Fruit fly (Drosophila melanogaster) whole organism, prepupa: ENCODE measurements around the gene rogdi.

ENCODE experiments used
- CG10631 ChIP-seq: fragments of 200-800 bp; sonication (Bioruptor generic); optimal IDR thresholded peaks from 2 replicates; lab custom pipeline; 2016; ENCODE audit warnings: missing biosample characterization, missing genetic modification characterization
- CG10669 ChIP-seq: fragments of 200-800 bp; sonication (Bioruptor generic); optimal IDR thresholded peaks from 3 replicates; lab custom pipeline; 2018; ENCODE audit warnings: missing biosample characterization, mild to moderate bottlenecking, missing genetic modification characterization, moderate library complexity
- CG11294 ChIP-seq: fragments of 200-800 bp; sonication (Bioruptor generic); IDR thresholded peaks from 2 replicates; pipeline ENCODE4 v1.3.6; 2022; ENCODE audit warnings: missing biosample characterization, missing genetic modification characterization
- CG11762 ChIP-seq: fragments of 200-800 bp; sonication (Bioruptor generic); optimal IDR thresholded peaks from 3 replicates; lab custom pipeline; 2016; ENCODE audit warnings: missing biosample characterization, missing genetic modification characterization; ENCODE audit not compliant: insufficient read depth
- CG11902 ChIP-seq: fragments of 200-800 bp; sonication (Bioruptor generic); optimal IDR thresholded peaks from 3 replicates; lab custom pipeline; 2016; ENCODE audit warnings: missing biosample characterization, missing genetic modification characterization
- CG15336 ChIP-seq: fragments of 200-800 bp; sonication (Bioruptor generic); IDR thresholded peaks from 2 replicates; pipeline ENCODE4 v1.3.6; 2022; ENCODE audit warnings: missing biosample characterization, missing genetic modification characterization
- CG16779 ChIP-seq: fragments of 200-800 bp; sonication (Bioruptor generic); optimal IDR thresholded peaks from 3 replicates; lab custom pipeline; 2017; ENCODE audit warnings: missing biosample characterization, mild to moderate bottlenecking, missing genetic modification characterization
- CG3032 ChIP-seq: fragments of 200-800 bp; optimal IDR thresholded peaks from 2 replicates; lab custom pipeline; 2019; ENCODE audit warnings: missing biosample characterization, mild to moderate bottlenecking, missing genetic modification characterization, moderate library complexity
- CG31627 ChIP-seq: fragments of 200-800 bp; sonication (Bioruptor generic); optimal IDR thresholded peaks from 3 replicates; lab custom pipeline; 2016; ENCODE audit warnings: missing biosample characterization, missing genetic modification characterization
- CG32006 ChIP-seq: fragments of 200-800 bp; sonication (Bioruptor generic); optimal IDR thresholded peaks from 3 replicates; lab custom pipeline; 2017; ENCODE audit warnings: missing biosample characterization, mild to moderate bottlenecking, missing genetic modification characterization
- CG34406 ChIP-seq: fragments of 200-800 bp; sonication (Bioruptor generic); optimal IDR thresholded peaks from 3 replicates; lab custom pipeline; 2016; ENCODE audit warnings: missing biosample characterization, missing genetic modification characterization
- CG3919 ChIP-seq: fragments of 200-800 bp; sonication (Bioruptor generic); optimal IDR thresholded peaks from 3 replicates; lab custom pipeline; 2016; ENCODE audit warnings: missing biosample characterization, missing genetic modification characterization
- CG4318 ChIP-seq: fragments of 200-800 bp; sonication (Bioruptor generic); optimal IDR thresholded peaks from 3 replicates; lab custom pipeline; 2017; ENCODE audit warnings: missing biosample characterization, mild to moderate bottlenecking, missing genetic modification characterization
- CG6163 ChIP-seq: fragments of 200-800 bp; sonication (Bioruptor generic); IDR thresholded peaks from 3 replicates; pipeline ENCODE4 v1.3.6; 2022; ENCODE audit warnings: missing biosample characterization, missing genetic modification characterization
- CG6276 ChIP-seq: fragments of 200-800 bp; sonication (Bioruptor generic); optimal IDR thresholded peaks from 2 replicates; lab custom pipeline; 2017; ENCODE audit warnings: missing biosample characterization, mild to moderate bottlenecking, missing genetic modification characterization
- CG6854 ChIP-seq: fragments of 200-800 bp; sonication (Bioruptor generic); optimal IDR thresholded peaks from 2 replicates; lab custom pipeline; 2017; ENCODE audit warnings: missing biosample characterization, mild to moderate bottlenecking, missing genetic modification characterization
- CG7368 ChIP-seq: fragments of 200-800 bp; sonication (Bioruptor generic); optimal IDR thresholded peaks from 3 replicates; lab custom pipeline; 2016; ENCODE audit warnings: missing biosample characterization, missing genetic modification characterization
- CG8119 ChIP-seq: fragments of 200-800 bp; sonication (Bioruptor generic); IDR thresholded peaks from 3 replicates; pipeline ENCODE4 v1.3.6; 2022; ENCODE audit warnings: missing biosample characterization, missing genetic modification characterization
- CG8319 ChIP-seq: fragments of 200-800 bp; sonication (Bioruptor generic); optimal IDR thresholded peaks from 3 replicates; lab custom pipeline; 2016; ENCODE audit warnings: missing biosample characterization, missing genetic modification characterization
- CG8632 ChIP-seq: fragments of 200-800 bp; sonication (Bioruptor generic); optimal IDR thresholded peaks from 3 replicates; lab custom pipeline; 2016; ENCODE audit warnings: missing biosample characterization, missing genetic modification characterization
- CG9139 ChIP-seq: fragments of 200-800 bp; sonication (Bioruptor generic); optimal IDR thresholded peaks from 3 replicates; lab custom pipeline; 2017; ENCODE audit warnings: missing biosample characterization, mild to moderate bottlenecking, missing genetic modification characterization
- Eip75B ChIP-seq: fragments of 200-800 bp; sonication (Bioruptor generic); optimal IDR thresholded peaks from 3 replicates; lab custom pipeline; 2016; ENCODE audit warnings: missing biosample characterization, missing genetic modification characterization
- Eip78C ChIP-seq: fragments of 200-800 bp; sonication (Bioruptor generic); peaks from one replicate; lab custom pipeline; 2016; ENCODE audit warnings: missing biosample characterization, missing genetic modification characterization
- Eip93F ChIP-seq: fragments of 200-800 bp; sonication (Bioruptor generic); optimal IDR thresholded peaks from 2 replicates; lab custom pipeline; 2016; ENCODE audit warnings: missing biosample characterization, mild to moderate bottlenecking, missing genetic modification characterization
- Ets96B ChIP-seq: fragments of 200-800 bp; optimal IDR thresholded peaks from 2 replicates; lab custom pipeline; 2019; ENCODE audit warnings: missing biosample characterization, mild to moderate bottlenecking, missing genetic modification characterization, moderate library complexity
- Gug ChIP-seq: fragments of 200-800 bp; sonication (Bioruptor generic); IDR thresholded peaks from 2 replicates; pipeline ENCODE4 v1.3.6; 2022; ENCODE audit warnings: missing biosample characterization, missing genetic modification characterization
- Hr38 ChIP-seq: sonication (Bioruptor generic); optimal IDR thresholded peaks from 2 replicates; lab custom pipeline; 2016; ENCODE audit warnings: missing biosample characterization, missing genetic modification characterization
- Hr39 ChIP-seq: fragments of 200-800 bp; sonication (Bioruptor generic); optimal IDR thresholded peaks from 2 replicates; lab custom pipeline; 2016; ENCODE audit warnings: missing biosample characterization, missing genetic modification characterization
- Hr4 ChIP-seq: fragments of 200-800 bp; sonication (Bioruptor generic); optimal IDR thresholded peaks from 3 replicates; lab custom pipeline; 2016; ENCODE audit warnings: missing biosample characterization, missing genetic modification characterization
- Met ChIP-seq: fragments of 200-800 bp; sonication (Bioruptor generic); optimal IDR thresholded peaks from 3 replicates; lab custom pipeline; 2016; ENCODE audit warnings: missing biosample characterization, missing genetic modification characterization
- OdsH ChIP-seq: fragments of 200-800 bp; sonication (Bioruptor generic); optimal IDR thresholded peaks from 3 replicates; lab custom pipeline; 2016; ENCODE audit warnings: missing biosample characterization, missing genetic modification characterization
- Smox ChIP-seq: fragments of 200-800 bp; sonication (Bioruptor generic); optimal IDR thresholded peaks from 3 replicates; lab custom pipeline; 2016; ENCODE audit warnings: missing biosample characterization, missing genetic modification characterization
- Sox102F ChIP-seq: fragments of 200-800 bp; sonication (Bioruptor generic); optimal IDR thresholded peaks from 2 replicates; lab custom pipeline; 2016; ENCODE audit warnings: missing biosample characterization, mild to moderate bottlenecking, missing genetic modification characterization
- Sox14 ChIP-seq: fragments of 200-800 bp; sonication (Bioruptor generic); optimal IDR thresholded peaks from 3 replicates; lab custom pipeline; 2016; ENCODE audit warnings: missing biosample characterization, missing genetic modification characterization
- Sox15 ChIP-seq: fragments of 200-800 bp; sonication (Bioruptor generic); optimal IDR thresholded peaks from 3 replicates; lab custom pipeline; 2016; ENCODE audit warnings: missing biosample characterization, missing genetic modification characterization
- achi ChIP-seq: fragments of 200-800 bp; sonication (Bioruptor generic); optimal IDR thresholded peaks from 3 replicates; lab custom pipeline; 2016; ENCODE audit warnings: missing biosample characterization, missing genetic modification characterization
- cyc ChIP-seq: fragments of 200-800 bp; sonication (Bioruptor generic); optimal IDR thresholded peaks from 3 replicates; lab custom pipeline; 2016; ENCODE audit warnings: missing biosample characterization, missing genetic modification characterization
- dac ChIP-seq: fragments of 200-800 bp; sonication (Bioruptor generic); optimal IDR thresholded peaks from 2 replicates; lab custom pipeline; 2017; ENCODE audit warnings: missing biosample characterization, mild to moderate bottlenecking, missing genetic modification characterization
- dsx ChIP-seq: fragments of 200-800 bp; optimal IDR thresholded peaks from 3 replicates; lab custom pipeline; 2019; ENCODE audit warnings: missing biosample characterization, mild to moderate bottlenecking, missing genetic modification characterization, moderate library complexity; ENCODE audit not compliant: poor library complexity, severe bottlenecking
- eg ChIP-seq: fragments of 200-800 bp; sonication (Bioruptor generic); IDR thresholded peaks from 3 replicates; pipeline ENCODE4 v1.3.6; 2022; ENCODE audit warnings: missing biosample characterization, missing genetic modification characterization
- esn ChIP-seq: fragments of 200-800 bp; sonication (Bioruptor generic); optimal IDR thresholded peaks from 2 replicates; lab custom pipeline; 2016; ENCODE audit warnings: missing biosample characterization, mild to moderate bottlenecking, missing genetic modification characterization, moderate library complexity
- fd59A ChIP-seq: fragments of 200-800 bp; sonication (Bioruptor generic); optimal IDR thresholded peaks from 2 replicates; lab custom pipeline; 2017; ENCODE audit warnings: missing biosample characterization, mild to moderate bottlenecking, missing genetic modification characterization, missing genetic modification reagents
- fd85E ChIP-seq: fragments of 200-800 bp; sonication (Bioruptor generic); optimal IDR thresholded peaks from 3 replicates; lab custom pipeline; 2016; ENCODE audit warnings: missing biosample characterization, missing genetic modification characterization
- fkh ChIP-seq: fragments of 200-800 bp; sonication (Bioruptor generic); optimal IDR thresholded peaks from 3 replicates; lab custom pipeline; 2017; ENCODE audit warnings: missing biosample characterization, mild to moderate bottlenecking, missing genetic modification characterization, moderate library complexity
- lz ChIP-seq: fragments of 200-800 bp; sonication (Bioruptor generic); optimal IDR thresholded peaks from 3 replicates; lab custom pipeline; 2016; ENCODE audit warnings: missing biosample characterization, missing genetic modification characterization
- net ChIP-seq: fragments of 200-800 bp; sonication (Bioruptor generic); optimal IDR thresholded peaks from 3 replicates; lab custom pipeline; 2016; ENCODE audit warnings: missing biosample characterization, missing genetic modification characterization
- pdm3 ChIP-seq: fragments of 200-800 bp; sonication (Bioruptor generic); optimal IDR thresholded peaks from 3 replicates; lab custom pipeline; 2016; ENCODE audit warnings: missing biosample characterization, missing genetic modification characterization
- salr ChIP-seq, 2 experiments: fragments of 200-800 bp; sonication (Bioruptor generic); optimal IDR thresholded peaks; 3 replicates each; lab custom pipeline; 2016 to 2018; ENCODE audit warnings: missing biosample characterization in 2 of 2, missing genetic modification characterization in 2 of 2, mild to moderate bottlenecking in 1 of 2
- spab ChIP-seq: fragments of 200-800 bp; sonication (Bioruptor generic); optimal IDR thresholded peaks from 2 replicates; lab custom pipeline; 2017; ENCODE audit warnings: missing biosample characterization, mild to moderate bottlenecking, missing genetic modification characterization, missing genetic modification reagents
- svp ChIP-seq: fragments of 200-800 bp; sonication (Bioruptor generic); peaks from one replicate; lab custom pipeline; 2016; ENCODE audit warnings: missing biosample characterization, missing genetic modification characterization
- topi ChIP-seq: fragments of 200-800 bp; sonication (Bioruptor generic); optimal IDR thresholded peaks from 3 replicates; lab custom pipeline; 2016; ENCODE audit warnings: missing biosample characterization, missing genetic modification characterization
- vri ChIP-seq: fragments of 200-800 bp; sonication (Bioruptor generic); optimal IDR thresholded peaks from 3 replicates; lab custom pipeline; 2016; ENCODE audit warnings: missing biosample characterization, mild to moderate bottlenecking, missing genetic modification characterization

Gene rogdi

DNA sequence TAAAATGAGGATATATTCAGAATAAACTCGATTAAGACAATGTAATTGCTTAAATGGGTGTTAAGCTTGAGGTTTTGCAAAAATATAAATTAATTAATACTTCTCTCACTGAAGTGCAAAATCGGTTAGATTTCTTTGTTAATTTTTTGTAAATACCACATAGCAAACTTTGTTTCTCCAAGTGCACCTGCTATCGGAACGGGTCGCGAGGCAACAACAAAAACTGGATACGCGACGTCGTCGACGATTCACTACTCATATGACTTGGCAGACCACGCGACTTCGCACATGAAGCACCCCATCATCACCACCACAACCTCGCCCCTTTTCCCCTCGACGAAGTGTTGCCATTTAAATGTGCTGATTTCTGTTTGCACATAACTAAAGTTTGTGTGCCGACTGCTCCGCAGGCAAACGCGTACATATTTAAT, 42.3 kb upstream of the rogdi start:
- peak; percentile 11 for TF ChIP-seq Eip75B (GFP tag; lab: Kevin White, UChicago)
- TF ChIP-seq dac (GFP tag; lab: Kevin White, UChicago) = no peak
- no peak for TF ChIP-seq CG6854 (GFP tag; lab: Kevin White, UChicago)
- no peak for TF ChIP-seq CG9139
- TF ChIP-seq OdsH = peak; percentile 62
- peak; percentile 23 for TF ChIP-seq Sox102F (GFP tag; lab: Kevin White, UChicago)
- peak; percentile 37 for TF ChIP-seq CG10631 (GFP tag; lab: Kevin White, UChicago)
- peak; percentile 75 for TF ChIP-seq CG6163 (GFP tag; lab: Robert Waterston, UW)
- TF ChIP-seq CG34406 (GFP tag; lab: Kevin White, UChicago) = peak; percentile 43
- TF ChIP-seq Sox15 (GFP tag; lab: Kevin White, UChicago) = peak; percentile 44
- peak; percentile 64 for TF ChIP-seq CG15336 (GFP tag; lab: Robert Waterston, UW)
- TF ChIP-seq cyc (GFP tag; lab: Kevin White, UChicago) = peak; percentile 27
- TF ChIP-seq Hr4 = peak; percentile 50
- peak; percentile 47 for TF ChIP-seq CG11902 (GFP tag; lab: Kevin White, UChicago)
- TF ChIP-seq eg (GFP tag; lab: Robert Waterston, UW) = peak; percentile 75
- TF ChIP-seq fd85E (GFP tag; lab: Kevin White, UChicago) = no peak
- TF ChIP-seq fkh = peak; percentile 59
- peak; percentile 19 for TF ChIP-seq esn (GFP tag; lab: Kevin White, UChicago)
- peak; percentile 22 for TF ChIP-seq fd59A (GFP tag; lab: Kevin White, UChicago)
- peak; percentile 81 for TF ChIP-seq svp (GFP tag; lab: Kevin White, UChicago)
- peak; percentile 25 for TF ChIP-seq CG11762
- peak; percentile 51 for TF ChIP-seq net (GFP tag; lab: Kevin White, UChicago)
- peak; percentile 48 for TF ChIP-seq Hr39 (GFP tag; lab: Kevin White, UChicago)
- TF ChIP-seq Sox14 = peak; percentile 50
- TF ChIP-seq CG10669 (GFP tag; lab: Kevin White, UChicago) = peak; percentile 39
- TF ChIP-seq Met (GFP tag; lab: Kevin White, UChicago) = peak; percentile 32
- TF ChIP-seq achi (GFP tag; lab: Kevin White, UChicago) = peak; percentile 45
- peak; percentile 21 for TF ChIP-seq CG16779
- TF ChIP-seq spab (GFP tag; lab: Kevin White, UChicago) = peak; percentile 51
- TF ChIP-seq Ets96B (tag; lab: Kevin White, UChicago) = peak; percentile 50
- peak; percentile 54 for TF ChIP-seq pdm3 (GFP tag; lab: Kevin White, UChicago)
- peak; percentile 69 for TF ChIP-seq CG8119
- no peak for TF ChIP-seq Hr38 (GFP tag; lab: Kevin White, UChicago)
- peak; percentile 44 for TF ChIP-seq CG4318 (GFP tag; lab: Kevin White, UChicago)
- peak; percentile 5 to 20 for TF ChIP-seq salr (GFP tag; optimal IDR thresholded peaks at IDR 0.05; lab: Kevin White, UChicago)
- peak; percentile 36; the same call in 1 of the 2 replicates for TF ChIP-seq CG11294 (GFP tag; lab: Robert Waterston, UW)
- peak; percentile 59 for TF ChIP-seq CG3919 (GFP tag; lab: Kevin White, UChicago)
- peak; percentile 40 for TF ChIP-seq CG7368 (GFP tag; lab: Kevin White, UChicago)
- TF ChIP-seq dsx = peak; percentile 41
- peak; percentile 29 for TF ChIP-seq CG8319
- peak; percentile 53 for TF ChIP-seq vri (GFP tag; lab: Kevin White, UChicago)
- peak; percentile 43 for TF ChIP-seq topi (GFP tag; lab: Kevin White, UChicago)
- TF ChIP-seq Smox (GFP tag; lab: Kevin White, UChicago) = peak; percentile 41
- TF ChIP-seq Eip93F (GFP tag; lab: Kevin White, UChicago) = no peak
- peak; percentile 32 for TF ChIP-seq lz (GFP tag; lab: Kevin White, UChicago)
- peak; percentile 50 for TF ChIP-seq CG6276
- TF ChIP-seq Eip78C (GFP tag; lab: Kevin White, UChicago) = peak; percentile 88
- TF ChIP-seq CG3032 (tag; lab: Kevin White, UChicago) = peak; percentile 56
- TF ChIP-seq Gug (GFP tag; lab: Robert Waterston, UW) = peak; percentile 26; the same call in 1 of the 2 replicates
- TF ChIP-seq CG8632 (GFP tag; lab: Kevin White, UChicago) = peak; percentile 57
- TF ChIP-seq CG32006 (GFP tag; lab: Kevin White, UChicago) = peak; percentile 60
- TF ChIP-seq CG31627 (GFP tag; lab: Kevin White, UChicago) = peak; percentile 30
